Fruit fly (Drosophila melanogaster): ENCODE measurements around the gene CG32939.

DNA sequence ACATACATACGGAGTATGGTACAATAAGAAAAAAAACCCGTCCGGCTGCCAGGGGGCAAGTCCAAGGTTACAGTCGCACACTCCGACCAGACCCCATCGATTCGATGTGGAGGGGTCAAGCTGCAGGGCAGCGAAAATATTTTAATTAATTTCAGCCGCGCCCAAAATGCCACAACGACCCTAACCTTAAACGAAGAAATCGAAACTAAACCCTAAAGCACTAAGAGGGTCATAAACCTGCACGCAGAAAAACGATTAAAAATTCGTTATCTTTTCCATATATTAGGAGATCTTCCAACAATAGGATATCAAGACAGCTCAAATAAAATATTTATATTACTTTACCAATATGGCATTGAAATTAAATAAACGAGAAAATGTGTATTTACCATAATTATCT, 9.0 kb downstream of the CG32939 start:
- TF ChIP-seq CG14711 (tag; optimal IDR thresholded peaks at IDR 0.05): no peak
- TF ChIP-seq CG1620 (GFP tag; optimal IDR thresholded peaks at IDR 0.05): no peak
- no peak for TF ChIP-seq CG11617 (GFP tag; optimal IDR thresholded peaks at IDR 0.05)
- no peak for TF ChIP-seq cnc (optimal IDR thresholded peaks at IDR 0.05)
- no peak for TF ChIP-seq Hr96 (GFP tag; optimal IDR thresholded peaks at IDR 0.05)
- no peak for TF ChIP-seq toe (GFP tag; optimal IDR thresholded peaks at IDR 0.05)
- no peak for TF ChIP-seq CG12768 (GFP tag; optimal IDR thresholded peaks at IDR 0.05)
- no peak for TF ChIP-seq CG7101 (tag; optimal IDR thresholded peaks at IDR 0.05)
- TF ChIP-seq Crg-1 (GFP tag; optimal IDR thresholded peaks at IDR 0.05): no peak
- TF ChIP-seq cic (GFP tag; optimal IDR thresholded peaks at IDR 0.05): no peak
- no peak for TF ChIP-seq Clk (GFP tag; optimal IDR thresholded peaks at IDR 0.05)
- TF ChIP-seq ovo (GFP tag; optimal IDR thresholded peaks at IDR 0.05): no peak
- TF ChIP-seq pad (GFP tag; optimal IDR thresholded peaks at IDR 0.05): no peak

Data from whole organism, adult.